Worm (Caenorhabditis elegans) whole organism, L4 larva: Measurements from ENCODE around the gene msp-113.
"Not testable (repeated sequence)": the region's sequence is repeated elsewhere in the genome, so short reads cannot be mapped to it uniquely, and the experiment has no call there.

Experiments
- gei-8 ChIP-seq: fragments of 200-800 bp; sonication (Bioruptor generic); optimal IDR thresholded peaks from 2 replicates; lab custom pipeline; 2018; ENCODE audit warnings: mild to moderate bottlenecking, missing genetic modification characterization, missing compliant biosample characterization
- hlh-30 ChIP-seq: sonication (generic microtip); optimal IDR thresholded peaks from 2 replicates; lab custom pipeline; 2017; ENCODE audit warnings: antibody characterized with exemption, mild to moderate bottlenecking, missing genetic modification characterization, missing compliant biosample characterization; ENCODE audit not compliant: insufficient read depth
- jun-1 ChIP-seq: fragments of 150-350 bp; optimal IDR thresholded peaks from 2 replicates; lab custom pipeline; 2014; ENCODE audit warnings: missing biosample characterization, missing genetic modification reagents, missing genetic modification characterization
- pqm-1 ChIP-seq: sonication (generic microtip); optimal IDR thresholded peaks from 2 replicates; lab custom pipeline; 2017; ENCODE audit warnings: missing biosample characterization, missing genetic modification characterization
- rbr-2 ChIP-seq: sonication (generic microtip); optimal IDR thresholded peaks from 2 replicates; lab custom pipeline; 2016; ENCODE audit warnings: missing genotype, missing genetic modification characterization, missing compliant biosample characterization

ce11 chrIV:5295240-5295639, 2.5 kb upstream of the msp-113 start, which contains the start of gene msp-51:
- TF ChIP-seq jun-1; gei-8; pqm-1 (tag; lab: Kevin White, UChicago); hlh-30 (tag; lab: Kevin White, UChicago); rbr-2 (tag; lab: Kevin White, UChicago): not testable (repeated sequence)
